Fruit fly (Drosophila melanogaster): ENCODE results near the gene Mst98Cb.

Gene Mst98Cb

dm6 chr3R:28340606-28340999, 48.0 kb downstream of the Mst98Cb start:
- TF ChIP-seq CTCF (optimal IDR thresholded peaks at IDR 0.05): no peak
- no peak for TF ChIP-seq CG8478 (optimal IDR thresholded peaks at IDR 0.05)
